Worm (Caenorhabditis elegans) whole organism, L1 larva: ENCODE measurements around the gene H03G16.5.

Experiments used
- blmp-1 ChIP-seq: fragments of 150-350 bp; optimal IDR thresholded peaks from 2 replicates; lab custom pipeline; 2014; ENCODE audit warnings: missing biosample characterization, missing genetic modification characterization
- ceh-82 ChIP-seq, 3 experiments: fragments of 150-350 bp in 1 of 3; sonication (generic microtip) in 2 of 3; optimal IDR thresholded peaks; 2 replicates each; lab custom pipeline; 2014 to 2017; ENCODE audit warnings: missing biosample characterization in 3 of 3, missing genetic modification characterization in 3 of 3
- efl-1 ChIP-seq, 4 experiments: fragments of 150-350 bp; optimal IDR thresholded peaks in 3 of 4; peaks in 1 of 4; 1 replicate in 1 of 4; 2 replicates in 3 of 4; lab custom pipeline; 2014; ENCODE audit warnings: missing biosample characterization in 2 of 4, missing genetic modification characterization in 2 of 4, missing genetic modification reagents in 2 of 4
- elt-2 ChIP-seq: sonication (generic microtip); optimal IDR thresholded peaks from 2 replicates; lab custom pipeline; 2016; ENCODE audit warnings: missing genetic modification characterization, mild to moderate bottlenecking, inconsistent platforms, missing compliant biosample characterization, missing genetic modification reagents
- hlh-17 ChIP-seq: fragments of 200-800 bp; sonication (Bioruptor generic); optimal IDR thresholded peaks from 2 replicates; lab custom pipeline; 2018; ENCODE audit warnings: missing genetic modification characterization, mild to moderate bottlenecking, missing compliant biosample characterization, moderate library complexity, borderline replicate concordance
- lin-13 ChIP-seq: fragments of 150-350 bp; optimal IDR thresholded peaks from 2 replicates; lab custom pipeline; 2014; ENCODE audit warnings: missing biosample characterization, missing genetic modification reagents, missing genetic modification characterization
- nhr-12 ChIP-seq: sonication (generic microtip); optimal IDR thresholded peaks from 2 replicates; lab custom pipeline; 2017; ENCODE audit warnings: missing biosample characterization, missing genetic modification characterization
- nhr-237 ChIP-seq: fragments of 150-350 bp; optimal IDR thresholded peaks from 2 replicates; lab custom pipeline; 2014; ENCODE audit warnings: missing biosample characterization, missing genetic modification characterization
- pag-3 ChIP-seq: sonication (generic microtip); optimal IDR thresholded peaks from 2 replicates; lab custom pipeline; 2017; ENCODE audit warnings: missing genetic modification characterization, mild to moderate bottlenecking, missing compliant biosample characterization, antibody characterized with exemption, borderline replicate concordance; ENCODE audit not compliant: insufficient read depth
- pax-3 ChIP-seq: fragments of 200-800 bp; sonication (Bioruptor generic); optimal IDR thresholded peaks from 2 replicates; lab custom pipeline; 2018; ENCODE audit warnings: mild to moderate bottlenecking, missing genetic modification characterization, moderate library complexity, missing compliant biosample characterization
- rnt-1 ChIP-seq: sonication (generic microtip); optimal IDR thresholded peaks from 2 replicates; lab custom pipeline; 2016; ENCODE audit warnings: mild to moderate bottlenecking, missing genetic modification characterization, moderate library complexity, missing compliant biosample characterization
- sup-37 ChIP-seq: fragments of 200-800 bp; sonication (Bioruptor generic); optimal IDR thresholded peaks from 2 replicates; lab custom pipeline; 2018; ENCODE audit warnings: mild to moderate bottlenecking, missing genetic modification characterization, missing compliant biosample characterization
- tbx-2 ChIP-seq: sonication (generic microtip); optimal IDR thresholded peaks from 2 replicates; lab custom pipeline; 2016; ENCODE audit warnings: missing genetic modification characterization, missing compliant biosample characterization

- TF ChIP-seq rnt-1 (tag; lab: Kevin White, UChicago), result no peak
- TF ChIP-seq efl-1 (optimal IDR thresholded peaks at IDR 0.05; lab: Kevin White, UChicago), result no peak
- TF ChIP-seq efl-1 (GFP tag; optimal IDR thresholded peaks at IDR 0.05 in 1 of 2; lab: Kevin White, UChicago), result no peak
- no peak for TF ChIP-seq lin-13 (GFP tag; lab: Kevin White, UChicago)
- no peak for TF ChIP-seq elt-2 (tag; lab: Kevin White, UChicago)
- peak; percentile 47 for TF ChIP-seq tbx-2
- TF ChIP-seq nhr-237 (tag; lab: Kevin White, UChicago), result no peak
- TF ChIP-seq pag-3 (tag; lab: Kevin White, UChicago), result no peak
- TF ChIP-seq blmp-1, result peak; percentile 79
- no peak for TF ChIP-seq pax-3 (tag; lab: Kevin White, UChicago)
- TF ChIP-seq sup-37 (GFP tag; lab: Kevin White, UChicago), result no peak
- no peak for TF ChIP-seq ceh-82 (tag; optimal IDR thresholded peaks at IDR 0.05; lab: Kevin White, UChicago)
- no peak for TF ChIP-seq nhr-12 (tag; lab: Kevin White, UChicago)
- no peak for TF ChIP-seq hlh-17 (GFP tag; lab: Kevin White, UChicago)
Measured at ce11 chrX:15081486-15081885, 24.8 kb upstream of the H03G16.5 start.
